Fruit fly (Drosophila melanogaster) whole organism, embryonic: ENCODE measurements around the gene Bsg.

Experiments used
- Antp ChIP-seq: fragments of 200-800 bp; sonication (Bioruptor generic); optimal IDR thresholded peaks from 3 replicates; lab custom pipeline; 2016; ENCODE audit warnings: missing biosample characterization, missing genetic modification characterization
- B-H1 ChIP-seq: fragments of 200-800 bp; sonication (Bioruptor generic); IDR thresholded peaks from 3 replicates; pipeline ENCODE4 v1.3.6; 2022; ENCODE audit warnings: missing biosample characterization, missing genetic modification characterization
- Bgb ChIP-seq: fragments of 200-800 bp; sonication (Bioruptor generic); IDR thresholded peaks from 2 replicates; pipeline ENCODE4 v1.3.6; 2022; ENCODE audit warnings: missing biosample characterization, missing genetic modification characterization; ENCODE audit not compliant: partially characterized antibody
- CG10462 ChIP-seq: fragments of 200-800 bp; sonication (Bioruptor generic); optimal IDR thresholded peaks from 2 replicates; lab custom pipeline; 2016; ENCODE audit warnings: missing biosample characterization, missing genetic modification characterization
- CG10959 ChIP-seq: fragments of 200-800 bp; sonication (Bioruptor generic); IDR thresholded peaks from 2 replicates; pipeline ENCODE4 v1.3.6; 2022; ENCODE audit warnings: missing biosample characterization, missing genetic modification characterization
- CG12071 ChIP-seq: fragments of 200-800 bp; sonication (Bioruptor generic); optimal IDR thresholded peaks from 3 replicates; lab custom pipeline; 2018; ENCODE audit warnings: missing biosample characterization, mild to moderate bottlenecking, missing genetic modification characterization
- CG13287 ChIP-seq: fragments of 200-800 bp; sonication (Bioruptor generic); IDR thresholded peaks from 2 replicates; pipeline ENCODE4 v1.3.6; 2022; ENCODE audit warnings: missing biosample characterization, missing genetic modification characterization; ENCODE audit not compliant: partially characterized antibody
- CG13424 ChIP-seq: fragments of 200-800 bp; sonication (Bioruptor generic); optimal IDR thresholded peaks from 2 replicates; lab custom pipeline; 2019; ENCODE audit warnings: missing biosample characterization, mild to moderate bottlenecking, missing genetic modification characterization, moderate library complexity
- CG1603 ChIP-seq: fragments of 200-800 bp; sonication (Bioruptor generic); optimal IDR thresholded peaks from 2 replicates; lab custom pipeline; 2019; ENCODE audit warnings: missing biosample characterization, mild to moderate bottlenecking, missing genetic modification characterization, moderate library complexity
- CG17186 ChIP-seq: fragments of 200-800 bp; sonication (Bioruptor generic); optimal IDR thresholded peaks from 3 replicates; lab custom pipeline; 2017; ENCODE audit warnings: missing biosample characterization, missing genetic modification reagents, missing genetic modification characterization
- CG2678 ChIP-seq: fragments of 200-800 bp; sonication (Bioruptor generic); optimal IDR thresholded peaks from 3 replicates; lab custom pipeline; 2019; ENCODE audit warnings: missing biosample characterization, mild to moderate bottlenecking, missing genetic modification characterization, moderate library complexity
- CG30020 ChIP-seq: fragments of 200-800 bp; optimal IDR thresholded peaks from 2 replicates; lab custom pipeline; 2019; ENCODE audit warnings: missing biosample characterization, mild to moderate bottlenecking, missing genetic modification characterization, moderate library complexity
- CG33557 ChIP-seq: fragments of 200-800 bp; sonication (Bioruptor generic); optimal IDR thresholded peaks from 2 replicates; lab custom pipeline; 2019; ENCODE audit warnings: missing biosample characterization, mild to moderate bottlenecking, missing genetic modification characterization, moderate library complexity
- CG34224 ChIP-seq: fragments of 200-800 bp; sonication (Bioruptor generic); IDR thresholded peaks from 3 replicates; pipeline ENCODE4 v1.3.6; 2022; ENCODE audit warnings: missing biosample characterization, missing genetic modification characterization; ENCODE audit not compliant: partially characterized antibody
- CG34422 ChIP-seq: fragments of 200-800 bp; sonication (Bioruptor generic); IDR thresholded peaks from 3 replicates; pipeline ENCODE4 v1.3.6; 2022; ENCODE audit warnings: missing biosample characterization, missing genetic modification characterization
- CG4707 ChIP-seq: fragments of 200-800 bp; sonication (Bioruptor generic); optimal IDR thresholded peaks from 2 replicates; lab custom pipeline; 2018; ENCODE audit warnings: missing biosample characterization, mild to moderate bottlenecking, missing genetic modification characterization, moderate library complexity
- CG5180 ChIP-seq: fragments of 200-800 bp; sonication (Bioruptor generic); optimal IDR thresholded peaks from 3 replicates; lab custom pipeline; 2017; ENCODE audit warnings: missing biosample characterization, missing genetic modification characterization, mild to moderate bottlenecking, moderate library complexity, missing genetic modification reagents
- CG8478 ChIP-seq: fragments of >200 bp; optimal IDR thresholded peaks from 2 replicates; lab custom pipeline; 2018
- CG9215 ChIP-seq: fragments of 200-800 bp; sonication (Bioruptor generic); IDR thresholded peaks from 2 replicates; pipeline ENCODE4 v1.3.6; 2022; ENCODE audit warnings: missing biosample characterization, missing genetic modification characterization
- CG9609 ChIP-seq: fragments of 200-800 bp; sonication (Bioruptor generic); optimal IDR thresholded peaks from 3 replicates; lab custom pipeline; 2016; ENCODE audit warnings: missing biosample characterization, missing genetic modification characterization
- CG9727 ChIP-seq: fragments of 200-800 bp; sonication (Bioruptor generic); optimal IDR thresholded peaks from 3 replicates; lab custom pipeline; 2017; ENCODE audit warnings: missing biosample characterization, mild to moderate bottlenecking, missing genetic modification characterization
- Chrac-16 ChIP-seq: fragments of 200-800 bp; sonication (Bioruptor generic); optimal IDR thresholded peaks from 3 replicates; lab custom pipeline; 2016; ENCODE audit warnings: missing biosample characterization, missing genetic modification characterization
- Dp ChIP-seq: fragments of 200-800 bp; sonication (Bioruptor generic); optimal IDR thresholded peaks from 2 replicates; lab custom pipeline; 2018; ENCODE audit warnings: missing biosample characterization, mild to moderate bottlenecking, missing genetic modification characterization, moderate library complexity
- Gsc ChIP-seq: fragments of 200-800 bp; sonication (Bioruptor generic); IDR thresholded peaks from 2 replicates; pipeline ENCODE4 v1.3.6; 2022; ENCODE audit warnings: missing biosample characterization, missing genetic modification characterization
- HLH3B ChIP-seq: fragments of 200-800 bp; sonication (Bioruptor generic); IDR thresholded peaks from 2 replicates; pipeline ENCODE4 v1.3.6; 2022; ENCODE audit warnings: missing biosample characterization, missing genetic modification characterization
- Hr51 ChIP-seq, 2 experiments: fragments of 200-800 bp; sonication (Bioruptor generic); optimal IDR thresholded peaks; 2 replicates in 1 of 2; 3 replicates in 1 of 2; lab custom pipeline; 2016 to 2018; ENCODE audit warnings: missing biosample characterization in 2 of 2, missing genetic modification characterization in 2 of 2, mild to moderate bottlenecking in 1 of 2, moderate library complexity in 1 of 2
- Neu2 ChIP-seq: fragments of 200-800 bp; sonication (Bioruptor generic); optimal IDR thresholded peaks from 3 replicates; lab custom pipeline; 2016; ENCODE audit warnings: missing biosample characterization, missing genetic modification characterization, borderline replicate concordance
- Oli ChIP-seq: fragments of 200-800 bp; sonication (Bioruptor generic); optimal IDR thresholded peaks from 2 replicates; lab custom pipeline; 2018; ENCODE audit warnings: missing biosample characterization, mild to moderate bottlenecking, missing genetic modification characterization, moderate library complexity
- Spps ChIP-seq: fragments of 200-800 bp; sonication (Bioruptor generic); optimal IDR thresholded peaks from 2 replicates; lab custom pipeline; 2018; ENCODE audit warnings: missing biosample characterization, mild to moderate bottlenecking, missing genetic modification characterization
- TFAM ChIP-seq: fragments of 200-800 bp; sonication (Bioruptor generic); optimal IDR thresholded peaks from 2 replicates; lab custom pipeline; 2017; ENCODE audit warnings: missing biosample characterization, missing genetic modification characterization, inconsistent platforms
- aop ChIP-seq: fragments of 200-800 bp; sonication (Bioruptor generic); IDR thresholded peaks from 2 replicates; pipeline ENCODE4 v1.3.6; 2022; ENCODE audit warnings: missing biosample characterization, missing genetic modification characterization
- ash1 ChIP-seq: fragments of 200-800 bp; sonication (Bioruptor generic); optimal IDR thresholded peaks from 2 replicates; lab custom pipeline; 2018; ENCODE audit warnings: missing biosample characterization, mild to moderate bottlenecking, missing genetic modification characterization
- chm ChIP-seq: fragments of 200-800 bp; sonication (Bioruptor generic); IDR thresholded peaks from 2 replicates; pipeline ENCODE4 v1.3.6; 2022; ENCODE audit warnings: missing biosample characterization, missing genetic modification characterization
- chn ChIP-seq: fragments of 200-800 bp; sonication (Bioruptor generic); optimal IDR thresholded peaks from 2 replicates; lab custom pipeline; 2016; ENCODE audit warnings: missing biosample characterization, missing genetic modification characterization
- crc ChIP-seq: fragments of 200-800 bp; sonication (Bioruptor generic); optimal IDR thresholded peaks from 2 replicates; lab custom pipeline; 2016; ENCODE audit warnings: missing biosample characterization, missing genetic modification characterization
- cwo ChIP-seq: fragments of 200-800 bp; sonication (Bioruptor generic); optimal IDR thresholded peaks from 3 replicates; lab custom pipeline; 2017; ENCODE audit warnings: missing biosample characterization, missing genetic modification characterization, mild to moderate bottlenecking, moderate library complexity, missing genetic modification reagents
- exex ChIP-seq: fragments of 200-800 bp; sonication (Bioruptor generic); optimal IDR thresholded peaks from 4 replicates; lab custom pipeline; 2018; ENCODE audit warnings: missing biosample characterization, mild to moderate bottlenecking, missing genetic modification characterization, moderate library complexity
- fd64A ChIP-seq: fragments of 200-800 bp; sonication (Bioruptor generic); optimal IDR thresholded peaks from 3 replicates; lab custom pipeline; 2018; ENCODE audit warnings: missing biosample characterization, mild to moderate bottlenecking, missing genetic modification characterization
- gcm ChIP-seq: fragments of 200-800 bp; sonication (Bioruptor generic); optimal IDR thresholded peaks from 2 replicates; lab custom pipeline; 2019; ENCODE audit warnings: missing biosample characterization, mild to moderate bottlenecking, missing genetic modification characterization, moderate library complexity
- ind ChIP-seq: fragments of 200-800 bp; sonication (Bioruptor generic); optimal IDR thresholded peaks from 3 replicates; lab custom pipeline; 2016; ENCODE audit warnings: missing biosample characterization, missing genetic modification characterization
- jigr1 ChIP-seq: fragments of 200-800 bp; sonication (Bioruptor generic); IDR thresholded peaks from 3 replicates; pipeline ENCODE4 v1.3.6; 2022; ENCODE audit warnings: missing biosample characterization, missing genetic modification characterization
- jing ChIP-seq: fragments of 200-800 bp; sonication (Bioruptor generic); optimal IDR thresholded peaks from 2 replicates; lab custom pipeline; 2018; ENCODE audit warnings: missing biosample characterization, mild to moderate bottlenecking, missing genetic modification characterization
- jumu ChIP-seq: fragments of 200-800 bp; sonication (Bioruptor generic); optimal IDR thresholded peaks from 3 replicates; lab custom pipeline; 2016; ENCODE audit warnings: missing biosample characterization, missing genetic modification characterization
- onecut ChIP-seq: fragments of 200-800 bp; sonication (Bioruptor generic); IDR thresholded peaks from 2 replicates; pipeline ENCODE4 v1.3.6; 2022; ENCODE audit warnings: missing biosample characterization, missing genetic modification characterization
- pb ChIP-seq: fragments of 200-800 bp; sonication (Bioruptor generic); optimal IDR thresholded peaks from 3 replicates; lab custom pipeline; 2016; ENCODE audit warnings: missing biosample characterization, missing genetic modification characterization
- ro ChIP-seq: fragments of 200-800 bp; sonication (Bioruptor generic); IDR thresholded peaks from 2 replicates; pipeline ENCODE4 v1.3.6; 2022; ENCODE audit warnings: missing biosample characterization, missing genetic modification characterization
- shn ChIP-seq: fragments of 200-800 bp; sonication (Bioruptor generic); optimal IDR thresholded peaks from 3 replicates; lab custom pipeline; 2016; ENCODE audit warnings: missing biosample characterization, missing genetic modification characterization
- sim ChIP-seq: fragments of 200-800 bp; sonication (Bioruptor generic); IDR thresholded peaks from 2 replicates; pipeline ENCODE4 v1.3.6; 2022; ENCODE audit warnings: missing biosample characterization, missing genetic modification characterization
- sug ChIP-seq: fragments of 200-800 bp; optimal IDR thresholded peaks from 2 replicates; lab custom pipeline; 2019; ENCODE audit warnings: missing biosample characterization, mild to moderate bottlenecking, missing genetic modification characterization, moderate library complexity
- vfl ChIP-seq: fragments of 200-800 bp; sonication (Bioruptor generic); optimal IDR thresholded peaks from 2 replicates; lab custom pipeline; 2016; ENCODE audit warnings: missing biosample characterization, missing genetic modification characterization

Gene Bsg

dm6 chr2L:8086736-8087467, 3.7 kb downstream of the Bsg start:
- TF ChIP-seq Chrac-16 (GFP tag; lab: Kevin White, UChicago): no peak
- TF ChIP-seq CG1603: no peak
- no peak for TF ChIP-seq CG10462 (GFP tag; lab: Kevin White, UChicago)
- no peak for TF ChIP-seq ash1 (GFP tag; lab: Kevin White, UChicago)
- no peak for TF ChIP-seq TFAM (GFP tag; lab: Kevin White, UChicago)
- TF ChIP-seq ro: no peak
- TF ChIP-seq CG34422 (GFP tag; lab: Robert Waterston, UW): peak; percentile 13; the same call in 1 of the 3 replicates
- TF ChIP-seq crc (GFP tag; lab: Kevin White, UChicago): no peak
- no peak for TF ChIP-seq ind
- TF ChIP-seq aop (GFP tag; lab: Robert Waterston, UW): no peak
- no peak for TF ChIP-seq Gsc (GFP tag; lab: Robert Waterston, UW)
- TF ChIP-seq CG12071 (GFP tag; lab: Kevin White, UChicago): no peak
- no peak for TF ChIP-seq CG34224 (GFP tag; lab: Robert Waterston, UW)
- TF ChIP-seq jing: no peak
- TF ChIP-seq CG10959 (GFP tag; lab: Robert Waterston, UW): no peak
- no peak for TF ChIP-seq Antp (GFP tag; lab: Kevin White, UChicago)
- TF ChIP-seq Dp (GFP tag; lab: Kevin White, UChicago): no peak
- no peak for TF ChIP-seq Neu2
- TF ChIP-seq B-H1: no peak
- TF ChIP-seq CG5180 (GFP tag; lab: Kevin White, UChicago): no peak
- TF ChIP-seq shn (GFP tag; lab: Kevin White, UChicago): no peak
- TF ChIP-seq Hr51 (GFP tag; optimal IDR thresholded peaks at IDR 0.05; lab: Kevin White, UChicago): no peak
- no peak for TF ChIP-seq gcm (GFP tag; lab: Kevin White, UChicago)
- no peak for TF ChIP-seq CG9215 (GFP tag; lab: Robert Waterston, UW)
- TF ChIP-seq CG2678 (tag; lab: Kevin White, UChicago): peak; percentile 36
- TF ChIP-seq sim: no peak
- peak; percentile 27 for TF ChIP-seq cwo (GFP tag; lab: Kevin White, UChicago)
- TF ChIP-seq Bgb (GFP tag; lab: Robert Waterston, UW): no peak; the same call in 1 of the 2 replicates
- no peak for TF ChIP-seq CG30020 (tag; lab: Kevin White, UChicago)
- TF ChIP-seq jigr1 (GFP tag; lab: Robert Waterston, UW): no peak
- TF ChIP-seq CG9727 (GFP tag; lab: Kevin White, UChicago): no peak
- TF ChIP-seq vfl: no peak
- TF ChIP-seq CG17186 (GFP tag; lab: Kevin White, UChicago): no peak
- TF ChIP-seq CG13287 (GFP tag; lab: Robert Waterston, UW): 0 out of 2 replicates have a peak, but pooled peaks have one; percentile 15
- TF ChIP-seq sug: peak; percentile 80
- TF ChIP-seq jumu (GFP tag; lab: Kevin White, UChicago): no peak
- no peak for TF ChIP-seq CG4707
- TF ChIP-seq CG9609 (GFP tag; lab: Kevin White, UChicago): no peak
- TF ChIP-seq chm: 0 out of 2 replicates have a peak, but pooled peaks have one; percentile 33
- TF ChIP-seq CG33557 (GFP tag; lab: Kevin White, UChicago): no peak
- no peak for TF ChIP-seq fd64A (GFP tag; lab: Kevin White, UChicago)
- no peak for TF ChIP-seq onecut
- no peak for TF ChIP-seq CG13424 (tag; lab: Kevin White, UChicago)
- 0 out of 2 replicates have a peak, but pooled peaks have one; percentile 4 for TF ChIP-seq HLH3B (GFP tag; lab: Robert Waterston, UW)
- no peak for TF ChIP-seq chn
- peak; percentile 38 for TF ChIP-seq Oli
- TF ChIP-seq CG8478 (lab: Kevin White, UChicago): no peak
- TF ChIP-seq exex: peak; percentile 38
- TF ChIP-seq Spps: no peak
- no peak for TF ChIP-seq pb (GFP tag; lab: Kevin White, UChicago)
